Worm (Caenorhabditis elegans) whole organism, L4 larva: ENCODE results near the gene sup-18.

Source experiments
- F10B5.3 ChIP-seq: sonication (generic microtip); optimal IDR thresholded peaks from 2 replicates; lab custom pipeline; 2016; ENCODE audit warnings: mild to moderate bottlenecking, missing genetic modification characterization, missing compliant biosample characterization
- R02D3.7 ChIP-seq: fragments of 150-350 bp; sonication (generic microtip); optimal IDR thresholded peaks from 3 replicates; lab custom pipeline; 2014; ENCODE audit warnings: missing biosample characterization, missing genetic modification characterization
- T26A8.4 ChIP-seq: fragments of 200-800 bp; sonication (Bioruptor generic); IDR thresholded peaks from 2 replicates; pipeline ENCODE4 v1.3.6; 2022; ENCODE audit warnings: missing genetic modification characterization, missing compliant biosample characterization
- Y105C5A.15 ChIP-seq: fragments of 200-800 bp; sonication (Bioruptor generic); IDR thresholded peaks from 2 replicates; pipeline ENCODE4 v1.3.6; 2022; ENCODE audit warnings: missing genetic modification characterization, missing compliant biosample characterization
- Y48G9A.11 ChIP-seq: fragments of 200-800 bp; sonication (Bioruptor generic); IDR thresholded peaks from 2 replicates; pipeline ENCODE4 v1.3.6; 2022; ENCODE audit warnings: missing genetic modification reagents, missing genetic modification characterization, missing compliant biosample characterization
- Y5F2A.4 ChIP-seq: fragments of 200-800 bp; sonication (Bioruptor generic); optimal IDR thresholded peaks from 2 replicates; lab custom pipeline; 2018; ENCODE audit warnings: mild to moderate bottlenecking, missing genetic modification characterization, missing compliant biosample characterization
- Y75B8A.6 ChIP-seq: fragments of 200-800 bp; sonication (Bioruptor generic); IDR thresholded peaks from 2 replicates; pipeline ENCODE4 v1.3.6; 2022; ENCODE audit warnings: missing genetic modification reagents, missing genetic modification characterization, missing compliant biosample characterization
- ZK337.2 ChIP-seq: fragments of 200-800 bp; sonication (Bioruptor generic); IDR thresholded peaks from 2 replicates; pipeline ENCODE4 v1.3.6; 2022; ENCODE audit warnings: missing genetic modification reagents, missing genetic modification characterization, missing compliant biosample characterization
- aha-1 ChIP-seq: fragments of 150-350 bp; peaks from one replicate; lab custom pipeline; 2014; ENCODE audit warnings: missing biosample characterization, missing genetic modification characterization
- ama-1 ChIP-seq: fragments of 150-350 bp; optimal IDR thresholded peaks from 2 replicates; lab custom pipeline; 2014; ENCODE audit warnings: inconsistent platforms, mixed read lengths
- attf-4 ChIP-seq: sonication (generic microtip); optimal IDR thresholded peaks from 3 replicates; lab custom pipeline; 2017; ENCODE audit warnings: missing biosample characterization, missing genetic modification characterization
- ceh-20 ChIP-seq: fragments of 200-800 bp; sonication (Bioruptor generic); IDR thresholded peaks from 2 replicates; pipeline ENCODE4 v1.3.6; 2022; ENCODE audit warnings: missing genetic modification reagents, missing genetic modification characterization, missing compliant biosample characterization
- ceh-82 ChIP-seq: sonication (generic microtip); optimal IDR thresholded peaks from 2 replicates; lab custom pipeline; 2017; ENCODE audit warnings: missing biosample characterization, missing genetic modification characterization
- ctbp-1 ChIP-seq: fragments of 200-800 bp; sonication (Bioruptor generic); IDR thresholded peaks from 2 replicates; pipeline ENCODE4 v1.3.6; 2022; ENCODE audit warnings: missing genetic modification reagents, missing genetic modification characterization, missing compliant biosample characterization
- daf-8 ChIP-seq: fragments of 200-800 bp; sonication (Bioruptor generic); IDR thresholded peaks from 2 replicates; pipeline ENCODE4 v1.3.6; 2022; ENCODE audit warnings: missing genetic modification characterization, missing compliant biosample characterization
- dpl-1 ChIP-seq: fragments of 150-350 bp; optimal IDR thresholded peaks from 2 replicates; lab custom pipeline; 2014; ENCODE audit warnings: missing biosample characterization, missing genetic modification reagents, missing genetic modification characterization
- duxl-1 ChIP-seq: sonication (generic microtip); optimal IDR thresholded peaks from 2 replicates; lab custom pipeline; 2016; ENCODE audit warnings: mild to moderate bottlenecking, missing genetic modification characterization, moderate library complexity, missing compliant biosample characterization; ENCODE audit not compliant: poor library complexity
- dve-1 ChIP-seq: sonication (generic microtip); optimal IDR thresholded peaks from 2 replicates; lab custom pipeline; 2017; ENCODE audit warnings: antibody characterized with exemption, mild to moderate bottlenecking, missing genetic modification characterization, missing compliant biosample characterization; ENCODE audit not compliant: insufficient read depth
- egl-27 ChIP-seq: sonication (generic microtip); optimal IDR thresholded peaks from 3 replicates; lab custom pipeline; 2017; ENCODE audit warnings: missing biosample characterization, missing genetic modification reagents, missing genetic modification characterization
- egl-43 ChIP-seq: fragments of 200-800 bp; sonication (Bioruptor generic); IDR thresholded peaks from 2 replicates; pipeline ENCODE4 v1.3.6; 2022; ENCODE audit warnings: missing genetic modification reagents, missing genetic modification characterization, missing compliant biosample characterization
- fkh-10 ChIP-seq: fragments of 150-350 bp; optimal IDR thresholded peaks from 2 replicates; lab custom pipeline; 2014; ENCODE audit warnings: missing biosample characterization, missing genetic modification reagents, missing genetic modification characterization
- gei-8 ChIP-seq: fragments of 200-800 bp; sonication (Bioruptor generic); optimal IDR thresholded peaks from 2 replicates; lab custom pipeline; 2018; ENCODE audit warnings: mild to moderate bottlenecking, missing genetic modification characterization, missing compliant biosample characterization
- hlh-11 ChIP-seq: fragments of 200-800 bp; sonication (Bioruptor generic); optimal IDR thresholded peaks from 2 replicates; lab custom pipeline; 2018; ENCODE audit warnings: mild to moderate bottlenecking, missing genetic modification characterization, missing compliant biosample characterization
- hmg-1.1 ChIP-seq: fragments of 200-800 bp; sonication (Bioruptor generic); IDR thresholded peaks from 2 replicates; pipeline ENCODE4 v1.3.6; 2022; ENCODE audit warnings: missing genetic modification reagents, missing genetic modification characterization, missing compliant biosample characterization
- lin-1 ChIP-seq: fragments of 200-800 bp; sonication (Bioruptor generic); IDR thresholded peaks from 2 replicates; pipeline ENCODE4 v1.3.6; 2022; ENCODE audit warnings: missing genetic modification reagents, missing genetic modification characterization, missing compliant biosample characterization
- lin-13 ChIP-seq: fragments of 150-350 bp; optimal IDR thresholded peaks from 2 replicates; lab custom pipeline; 2014; ENCODE audit warnings: missing biosample characterization, missing genetic modification reagents, missing genetic modification characterization
- lir-3 ChIP-seq: sonication (generic microtip); optimal IDR thresholded peaks from 2 replicates; lab custom pipeline; 2016; ENCODE audit warnings: mild to moderate bottlenecking, missing genetic modification characterization, missing compliant biosample characterization
- mdl-1 ChIP-seq, 2 experiments: fragments of 150-350 bp in 1 of 2; sonication (generic microtip) in 1 of 2; optimal IDR thresholded peaks; 2 replicates each; lab custom pipeline; 2014 to 2017; ENCODE audit warnings: missing biosample characterization in 2 of 2, missing genetic modification characterization in 2 of 2
- nhr-111 ChIP-seq: fragments of 200-800 bp; sonication (Bioruptor generic); optimal IDR thresholded peaks from 2 replicates; lab custom pipeline; 2018; ENCODE audit warnings: mild to moderate bottlenecking, missing genetic modification characterization, missing compliant biosample characterization
- nhr-237 ChIP-seq: sonication (generic microtip); optimal IDR thresholded peaks from 2 replicates; lab custom pipeline; 2017; ENCODE audit warnings: missing biosample characterization, missing genetic modification characterization
- nhr-25 ChIP-seq: sonication (generic microtip); optimal IDR thresholded peaks from 2 replicates; lab custom pipeline; 2017; ENCODE audit warnings: missing genetic modification characterization, mild to moderate bottlenecking, missing compliant biosample characterization, antibody characterized with exemption, moderate library complexity, borderline replicate concordance; ENCODE audit not compliant: insufficient read depth
- nhr-28 ChIP-seq: fragments of 150-350 bp; optimal IDR thresholded peaks from 2 replicates; lab custom pipeline; 2014; ENCODE audit warnings: missing biosample characterization, missing genetic modification characterization
- nhr-41 ChIP-seq: fragments of 200-800 bp; sonication (Bioruptor generic); IDR thresholded peaks from 2 replicates; pipeline ENCODE4 v1.3.6; 2022; ENCODE audit warnings: missing genetic modification reagents, missing genetic modification characterization, missing compliant biosample characterization
- nhr-42 ChIP-seq: fragments of 200-800 bp; sonication (Bioruptor generic); IDR thresholded peaks from 2 replicates; pipeline ENCODE4 v1.3.6; 2022; ENCODE audit warnings: missing genetic modification characterization, missing compliant biosample characterization
- nhr-48 ChIP-seq: sonication (generic microtip); optimal IDR thresholded peaks from 2 replicates; lab custom pipeline; 2016; ENCODE audit warnings: mild to moderate bottlenecking, missing genetic modification characterization, missing compliant biosample characterization
- nhr-77 ChIP-seq: fragments of 150-350 bp; optimal IDR thresholded peaks from 2 replicates; lab custom pipeline; 2014; ENCODE audit warnings: missing biosample characterization, missing genetic modification characterization
- pha-4 ChIP-seq, 2 experiments: fragments of 150-350 bp in 1 of 2; fragments of 200-800 bp in 1 of 2; sonication (Bioruptor generic) in 1 of 2; IDR thresholded peaks in 1 of 2; optimal IDR thresholded peaks in 1 of 2; 2 replicates each; pipeline versions ENCODE4 v1.3.6 to Lab custom; 2014 to 2022; ENCODE audit warnings: missing genetic modification characterization in 2 of 2, missing genetic modification reagents in 2 of 2, missing biosample characterization in 1 of 2, missing compliant biosample characterization in 1 of 2
- php-3 ChIP-seq: fragments of 200-800 bp; sonication (Bioruptor generic); IDR thresholded peaks from 2 replicates; pipeline ENCODE4 v1.3.6; 2022; ENCODE audit warnings: missing genetic modification reagents, missing genetic modification characterization, missing compliant biosample characterization
- rbr-2 ChIP-seq: sonication (generic microtip); optimal IDR thresholded peaks from 2 replicates; lab custom pipeline; 2016; ENCODE audit warnings: missing genotype, missing genetic modification characterization, missing compliant biosample characterization
- sdz-12 ChIP-seq: fragments of 200-800 bp; sonication (Bioruptor generic); optimal IDR thresholded peaks from 2 replicates; lab custom pipeline; 2018; ENCODE audit warnings: mild to moderate bottlenecking, missing genetic modification characterization, missing compliant biosample characterization
- snpc-1.2 ChIP-seq: fragments of 200-800 bp; sonication (Bioruptor generic); IDR thresholded peaks from 2 replicates; pipeline ENCODE4 v1.3.6; 2022; ENCODE audit warnings: missing genetic modification reagents, missing genetic modification characterization, missing compliant biosample characterization
- snpc-4 ChIP-seq: fragments of 150-350 bp; optimal IDR thresholded peaks from 2 replicates; lab custom pipeline; 2014; ENCODE audit warnings: missing biosample characterization, missing genetic modification characterization
- spr-1 ChIP-seq: sonication (generic microtip); optimal IDR thresholded peaks from 2 replicates; lab custom pipeline; 2016; ENCODE audit warnings: mild to moderate bottlenecking, missing genetic modification characterization, missing compliant biosample characterization
- spr-3 ChIP-seq: fragments of 200-800 bp; sonication (Bioruptor generic); optimal IDR thresholded peaks from 2 replicates; lab custom pipeline; 2018; ENCODE audit warnings: mild to moderate bottlenecking, missing genetic modification characterization, missing compliant biosample characterization
- tra-1 ChIP-seq: fragments of 200-800 bp; sonication (Bioruptor generic); IDR thresholded peaks from 2 replicates; pipeline ENCODE4 v1.3.6; 2022; ENCODE audit warnings: missing genetic modification reagents, missing genetic modification characterization, missing compliant biosample characterization
- unc-39 ChIP-seq: sonication (generic microtip); optimal IDR thresholded peaks from 2 replicates; lab custom pipeline; 2017; ENCODE audit warnings: missing biosample characterization, missing genetic modification characterization
- zag-1 ChIP-seq: fragments of 150-350 bp; optimal IDR thresholded peaks from 2 replicates; lab custom pipeline; 2014; ENCODE audit warnings: missing biosample characterization, missing genetic modification characterization
- zfp-2 ChIP-seq: sonication (generic microtip); optimal IDR thresholded peaks from 2 replicates; lab custom pipeline; 2016; ENCODE audit warnings: mild to moderate bottlenecking, missing genetic modification characterization, missing compliant biosample characterization
- zip-2 ChIP-seq: fragments of 150-350 bp; optimal IDR thresholded peaks from 2 replicates; lab custom pipeline; 2014; ENCODE audit warnings: missing biosample characterization, missing genetic modification characterization
- ztf-11 ChIP-seq: fragments of 150-350 bp; optimal IDR thresholded peaks from 2 replicates; lab custom pipeline; 2014; ENCODE audit warnings: missing biosample characterization, missing genetic modification characterization

sup-18 gene

DNA sequence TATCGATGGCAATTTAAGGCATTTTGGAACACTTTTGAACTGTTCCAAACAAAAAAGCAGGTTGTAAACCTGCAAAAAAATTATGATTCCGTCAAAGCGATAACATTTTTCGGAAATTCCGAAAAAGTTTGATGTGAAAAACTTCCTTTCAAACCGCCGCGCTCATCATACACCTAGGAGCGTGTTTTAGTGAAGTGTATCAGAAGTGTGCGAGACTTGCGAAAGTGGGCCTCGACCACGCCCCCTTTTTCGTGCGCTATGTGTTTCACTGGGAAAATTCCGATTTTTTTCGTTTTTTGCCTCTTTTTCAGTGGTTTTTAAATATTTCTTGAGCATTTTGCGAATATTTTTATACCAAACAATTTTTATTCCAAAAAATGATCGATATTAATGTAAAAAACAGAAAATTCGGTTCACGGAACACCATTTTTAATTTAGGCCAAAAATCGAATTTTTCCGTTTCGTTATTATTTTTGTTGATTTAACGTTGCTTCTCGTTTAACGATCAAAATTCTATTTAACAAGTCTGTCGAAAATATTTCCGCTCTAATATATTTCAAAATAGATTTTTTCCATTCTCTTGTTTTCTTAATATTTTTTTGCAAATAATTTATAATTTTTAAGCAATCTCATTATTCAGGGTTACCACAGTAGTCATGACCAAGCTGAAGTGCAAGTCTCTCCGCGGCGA is 24.1 kb downstream of the sup-18 start, which contains the start of gene rpl-35 (continued):
- peak; percentile 96 for TF ChIP-seq nhr-111 (GFP tag; lab: Kevin White, UChicago)
- TF ChIP-seq zfp-2 = peak; percentile 92
- TF ChIP-seq unc-39 = no peak
- TF ChIP-seq zip-2 = peak; percentile 93
- TF ChIP-seq Y48G9A.11 (GFP tag; lab: Robert Waterston, UW) = peak; percentile 98
- TF ChIP-seq daf-8 (GFP tag; lab: Robert Waterston, UW) = peak; percentile 85; the same call in 1 of the 2 replicates
- TF ChIP-seq lir-3 (tag; lab: Kevin White, UChicago) = peak; percentile 83
- TF ChIP-seq gei-8 (GFP tag; lab: Kevin White, UChicago) = peak; percentile 90
- peak; percentile 99 for TF ChIP-seq fkh-10 (GFP tag; lab: Kevin White, UChicago)
- peak; percentile 99 for TF ChIP-seq pha-4 (GFP tag; IDR thresholded peaks at IDR 0.05; lab: Robert Waterston, UW)
- peak; percentile 95 for TF ChIP-seq pha-4 (tag; optimal IDR thresholded peaks at IDR 0.05; lab: Kevin White, UChicago)
- peak; percentile 99 for TF ChIP-seq nhr-28 (tag; lab: Kevin White, UChicago)
- TF ChIP-seq Y105C5A.15 (GFP tag; lab: Robert Waterston, UW) = peak; percentile 95
- peak; percentile 64 for TF ChIP-seq attf-4 (tag; lab: Kevin White, UChicago)
- TF ChIP-seq T26A8.4 (GFP tag; lab: Robert Waterston, UW) = peak; percentile 99
- peak; percentile 99 for TF ChIP-seq nhr-41 (GFP tag; lab: Robert Waterston, UW)
- TF ChIP-seq nhr-25 = peak; percentile 98
- no peak for TF ChIP-seq egl-27 (tag; lab: Kevin White, UChicago)
- TF ChIP-seq spr-3 (GFP tag; lab: Kevin White, UChicago) = peak; percentile 97
- peak; percentile 99 for TF ChIP-seq nhr-42 (GFP tag; lab: Robert Waterston, UW)
- peak; percentile 56 for TF ChIP-seq ceh-82 (tag; lab: Kevin White, UChicago)
- TF ChIP-seq nhr-77 = peak; percentile 99
- TF ChIP-seq duxl-1 (tag; lab: Kevin White, UChicago) = peak; percentile 98
- peak; percentile 92 for TF ChIP-seq zag-1 (tag; lab: Kevin White, UChicago)
- TF ChIP-seq tra-1 = peak; percentile 100
- TF ChIP-seq lin-1 = peak; percentile 99
- TF ChIP-seq Y75B8A.6 = peak; percentile 96
- peak; percentile 96 for TF ChIP-seq nhr-48 (tag; lab: Kevin White, UChicago)
- TF ChIP-seq nhr-237 (tag; lab: Kevin White, UChicago) = peak; percentile 85
- TF ChIP-seq ceh-20 (GFP tag; lab: Robert Waterston, UW) = peak; percentile 99
- peak; percentile 55 for TF ChIP-seq snpc-4 (tag; lab: Kevin White, UChicago)
- peak; percentile 99 for TF ChIP-seq egl-43 (GFP tag; lab: Robert Waterston, UW)
- TF ChIP-seq rbr-2 (tag; lab: Kevin White, UChicago) = peak; percentile 99
- peak; percentile 96 for TF ChIP-seq snpc-1.2 (GFP tag; lab: Robert Waterston, UW)
- peak; percentile 99 for TF ChIP-seq ctbp-1 (GFP tag; lab: Robert Waterston, UW)
- TF ChIP-seq spr-1 (tag; lab: Kevin White, UChicago) = peak; percentile 98
- peak; percentile 99 for TF ChIP-seq hmg-1.1 (GFP tag; lab: Robert Waterston, UW)
- peak; percentile 99 for TF ChIP-seq ZK337.2 (GFP tag; lab: Robert Waterston, UW)
- TF ChIP-seq F10B5.3 (tag; lab: Kevin White, UChicago) = peak; percentile 93
- peak; percentile 69 for TF ChIP-seq R02D3.7 (tag; lab: Kevin White, UChicago)
- peak; percentile 95 for TF ChIP-seq Y5F2A.4 (GFP tag; lab: Kevin White, UChicago)
- peak; percentile 98 for TF ChIP-seq sdz-12 (GFP tag; lab: Kevin White, UChicago)
- TF ChIP-seq lin-13 (GFP tag; lab: Kevin White, UChicago) = peak; percentile 99
- peak; percentile 100 for TF ChIP-seq dpl-1
- TF ChIP-seq hlh-11 (tag; lab: Kevin White, UChicago) = peak; percentile 99
- peak; percentile 73 for TF ChIP-seq ztf-11 (tag; lab: Kevin White, UChicago)
- TF ChIP-seq mdl-1 (tag; optimal IDR thresholded peaks at IDR 0.05; lab: Kevin White, UChicago) = peak; percentile 40 to 95
- peak; percentile 100 for TF ChIP-seq dve-1
- peak; percentile 99 for TF ChIP-seq php-3
- peak; percentile 100 for TF ChIP-seq aha-1 (tag; lab: Kevin White, UChicago)
- peak; percentile 93 for TF ChIP-seq ama-1 (lab: Kevin White, UChicago)
